Worm (Caenorhabditis elegans) whole organism, midembryonic: ENCODE data around the gene F14H3.4.

ENCODE experiments used
- T22C8.4 ChIP-seq: fragments of 200-800 bp; sonication (Bioruptor generic); IDR thresholded peaks from 2 replicates; pipeline ENCODE4 v1.3.6; 2022; ENCODE audit warnings: missing genetic modification characterization, missing compliant biosample characterization
- cog-1 ChIP-seq: sonication (generic microtip); optimal IDR thresholded peaks from 2 replicates; lab custom pipeline; 2016; ENCODE audit warnings: missing genetic modification characterization, missing compliant biosample characterization
- flt-1 ChIP-seq: fragments of 200-800 bp; sonication (Bioruptor generic); IDR thresholded peaks from 2 replicates; pipeline ENCODE4 v1.3.6; 2022; ENCODE audit warnings: missing genetic modification characterization, missing compliant biosample characterization
- klf-2 ChIP-seq: fragments of 200-800 bp; sonication (Bioruptor generic); conservative IDR thresholded peaks from 2 replicates; pipeline ENCODE4 v1.3.6; 2022; ENCODE audit warnings: missing genetic modification reagents, missing genetic modification characterization, missing compliant biosample characterization
- med-1 ChIP-seq: sonication (generic microtip); optimal IDR thresholded peaks from 2 replicates; lab custom pipeline; 2017; ENCODE audit warnings: missing genetic modification characterization, mild to moderate bottlenecking, missing compliant biosample characterization, antibody characterized with exemption, missing genetic modification reagents; ENCODE audit not compliant: insufficient read depth
- ref-1 ChIP-seq: fragments of 200-800 bp; sonication (Bioruptor generic); conservative IDR thresholded peaks from 2 replicates; pipeline ENCODE4 v1.3.6; 2022; ENCODE audit warnings: missing genetic modification reagents, missing genetic modification characterization, missing compliant biosample characterization
- tab-1 ChIP-seq: fragments of 200-800 bp; sonication (Bioruptor generic); IDR thresholded peaks from 2 replicates; pipeline ENCODE4 v1.3.6; 2022; ENCODE audit warnings: missing genetic modification characterization, missing compliant biosample characterization
- ztf-23 ChIP-seq: fragments of 200-800 bp; sonication (Bioruptor generic); IDR thresholded peaks from 2 replicates; pipeline ENCODE4 v1.3.6; 2022; ENCODE audit warnings: missing genetic modification reagents, missing genetic modification characterization, missing compliant biosample characterization
- ztf-29 ChIP-seq: fragments of 200-800 bp; sonication (Bioruptor generic); IDR thresholded peaks from 2 replicates; pipeline ENCODE4 v1.3.6; 2022; ENCODE audit warnings: missing genetic modification reagents, missing genetic modification characterization, missing compliant biosample characterization

The F14H3.4 gene

DNA sequence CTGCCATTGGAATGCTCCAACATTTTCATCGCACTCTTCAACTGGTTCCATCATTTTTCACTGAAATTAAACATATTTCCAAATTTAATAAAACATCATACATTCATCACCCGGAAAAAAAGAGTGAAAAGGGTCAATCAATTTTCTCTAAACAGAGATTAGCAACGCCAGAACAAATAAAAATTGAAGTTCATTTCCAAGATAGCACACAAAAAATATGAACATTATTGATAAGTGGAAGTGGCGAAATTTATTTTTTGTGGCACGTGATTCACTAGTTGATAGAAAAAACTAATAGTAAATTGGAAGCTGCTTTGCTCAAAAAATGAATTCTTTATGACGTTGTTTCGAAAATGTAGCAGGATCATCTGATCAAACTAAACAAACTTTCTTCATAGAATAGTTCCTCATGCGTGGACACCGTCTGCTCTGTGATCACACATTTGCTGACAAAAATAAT lies 20.4 kb upstream of the F14H3.4 start, which contains the start of the genes F14H3.12 and srj-29:
F14H3.12 (minus strand) TSS at position 74 of the 460 bp plus-strand sequence.
srj-29 (plus strand) TSS at position 410 of the 460 bp plus-strand sequence.
- TF ChIP-seq T22C8.4 (GFP tag; lab: Robert Waterston, UW), result no peak
- TF ChIP-seq ztf-23 (GFP tag; lab: Robert Waterston, UW), result no peak
- TF ChIP-seq tab-1 (GFP tag; lab: Robert Waterston, UW), result no peak
- no peak for TF ChIP-seq klf-2
- no peak for TF ChIP-seq ref-1
- no peak for TF ChIP-seq flt-1 (GFP tag; lab: Robert Waterston, UW)
- no peak for TF ChIP-seq med-1 (GFP tag; lab: Kevin White, UChicago)
- TF ChIP-seq ztf-29 (GFP tag; lab: Robert Waterston, UW), result no peak
- no peak for TF ChIP-seq cog-1 (tag; lab: Kevin White, UChicago)

DNA sequence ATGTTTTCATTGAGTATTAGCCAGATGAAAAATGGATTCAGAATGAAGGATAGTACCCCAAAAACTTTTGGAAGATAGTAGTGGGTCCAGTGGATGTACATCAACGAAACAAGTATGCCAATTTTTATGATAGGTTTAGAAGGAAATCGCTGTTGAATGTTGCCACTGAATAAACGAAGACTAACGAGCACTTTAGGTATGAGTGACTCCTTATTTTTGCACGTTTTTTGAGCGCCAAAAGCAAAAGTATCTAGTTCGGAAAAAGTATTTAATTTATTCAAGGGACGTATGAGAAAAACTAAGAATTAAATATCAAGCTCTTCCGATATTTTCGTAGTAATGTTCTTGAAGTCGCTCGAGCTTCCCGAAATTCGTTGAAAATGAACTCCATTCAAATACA lies 19.0 kb upstream of the F14H3.4 start, which contains the start of gene srj-10:
srj-10 (minus strand) TSS at position 101 of the 400 bp plus-strand sequence.
- TF ChIP-seq tab-1 (GFP tag; lab: Robert Waterston, UW), result no peak
- TF ChIP-seq T22C8.4 (GFP tag; lab: Robert Waterston, UW), result no peak
- no peak for TF ChIP-seq ztf-23 (GFP tag; lab: Robert Waterston, UW)
- no peak for TF ChIP-seq med-1 (GFP tag; lab: Kevin White, UChicago)
- no peak for TF ChIP-seq ref-1
- no peak for TF ChIP-seq flt-1 (GFP tag; lab: Robert Waterston, UW)
- no peak for TF ChIP-seq klf-2
- TF ChIP-seq ztf-29 (GFP tag; lab: Robert Waterston, UW), result no peak
- no peak for TF ChIP-seq cog-1 (tag; lab: Kevin White, UChicago)

DNA sequence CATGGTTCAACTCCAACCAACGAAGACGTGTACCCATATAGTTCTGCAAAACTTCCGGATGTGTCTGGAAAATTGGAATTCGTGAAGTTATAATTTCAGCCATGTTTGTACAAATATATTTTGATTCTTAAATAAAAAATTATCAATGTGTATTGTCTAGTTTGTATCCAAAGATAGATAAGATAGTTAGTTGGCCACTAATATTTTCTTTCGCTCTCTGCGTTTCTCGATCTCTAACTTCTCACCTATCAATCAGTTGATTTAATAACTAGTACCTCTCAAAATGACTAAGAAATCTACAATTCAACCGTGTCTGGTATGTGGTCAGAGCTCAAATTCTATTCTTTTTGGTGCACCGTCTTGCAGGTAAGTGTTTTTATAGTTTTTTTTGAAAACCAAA lies 16.3 kb upstream of the F14H3.4 start, which contains the start of gene nhr-176:
nhr-176 (plus strand) TSS at position 159 of the 400 bp plus-strand sequence.
- no peak for TF ChIP-seq med-1 (GFP tag; lab: Kevin White, UChicago)
- TF ChIP-seq cog-1 (tag; lab: Kevin White, UChicago), result no peak
- no peak for TF ChIP-seq ztf-23 (GFP tag; lab: Robert Waterston, UW)
- no peak for TF ChIP-seq ztf-29 (GFP tag; lab: Robert Waterston, UW)
- TF ChIP-seq flt-1 (GFP tag; lab: Robert Waterston, UW), result no peak
- TF ChIP-seq tab-1 (GFP tag; lab: Robert Waterston, UW), result no peak
- TF ChIP-seq klf-2, result no peak
- no peak for TF ChIP-seq T22C8.4 (GFP tag; lab: Robert Waterston, UW)
- no peak for TF ChIP-seq ref-1

DNA sequence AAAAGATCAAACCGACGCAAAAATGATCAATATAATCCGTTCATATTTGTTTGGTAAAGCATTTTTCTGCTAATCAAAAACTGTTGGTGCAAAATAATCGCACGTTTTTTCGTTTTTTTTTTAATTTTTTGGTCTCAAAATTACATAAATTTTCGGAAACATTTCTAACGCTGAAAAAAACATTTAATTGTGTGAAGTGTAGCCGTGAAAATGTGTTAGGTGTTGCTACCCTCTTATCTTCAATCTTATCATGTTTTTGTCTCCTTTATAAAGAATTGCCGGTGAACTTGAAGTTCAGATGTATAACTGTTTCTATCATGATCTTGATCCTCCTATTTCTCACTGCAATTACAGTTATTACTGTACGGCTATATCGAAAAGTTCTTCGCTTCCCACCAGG lies 14.1 kb upstream of the F14H3.4 start, which contains the start of gene cyp-35D1:
cyp-35D1 (plus strand) TSS at position 301 of the 400 bp plus-strand sequence.
- TF ChIP-seq med-1 (GFP tag; lab: Kevin White, UChicago), result no peak
- no peak for TF ChIP-seq ztf-29 (GFP tag; lab: Robert Waterston, UW)
- TF ChIP-seq klf-2, result no peak
- TF ChIP-seq ref-1, result no peak
- no peak for TF ChIP-seq ztf-23 (GFP tag; lab: Robert Waterston, UW)
- TF ChIP-seq T22C8.4 (GFP tag; lab: Robert Waterston, UW), result no peak
- no peak for TF ChIP-seq flt-1 (GFP tag; lab: Robert Waterston, UW)

DNA sequence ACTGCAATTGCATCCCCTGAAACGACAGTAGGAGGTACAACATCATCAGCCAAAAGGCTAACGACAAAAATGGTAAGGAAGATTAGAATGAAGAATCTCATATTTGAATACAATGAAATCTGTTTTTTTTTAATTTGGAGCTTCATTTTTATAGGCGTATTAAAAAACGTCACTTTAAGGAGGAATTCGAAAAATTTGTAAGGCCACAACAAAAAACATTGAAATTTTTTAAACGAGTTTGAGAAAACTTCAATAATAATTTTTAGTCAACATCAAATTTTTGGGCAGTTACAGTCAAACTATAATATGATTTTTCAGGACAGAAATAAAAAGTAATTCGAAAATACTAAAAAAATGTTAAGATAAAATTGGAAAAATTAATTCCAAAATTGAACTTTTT lies 7.9 kb upstream of the F14H3.4 start, which contains the start of gene F14H3.14:
F14H3.14 (minus strand) TSS at position 101 of the 400 bp plus-strand sequence.
- TF ChIP-seq ztf-23 (GFP tag; lab: Robert Waterston, UW) (no peak), ref-1 (no peak), tab-1 (GFP tag; lab: Robert Waterston, UW) (no peak)

DNA sequence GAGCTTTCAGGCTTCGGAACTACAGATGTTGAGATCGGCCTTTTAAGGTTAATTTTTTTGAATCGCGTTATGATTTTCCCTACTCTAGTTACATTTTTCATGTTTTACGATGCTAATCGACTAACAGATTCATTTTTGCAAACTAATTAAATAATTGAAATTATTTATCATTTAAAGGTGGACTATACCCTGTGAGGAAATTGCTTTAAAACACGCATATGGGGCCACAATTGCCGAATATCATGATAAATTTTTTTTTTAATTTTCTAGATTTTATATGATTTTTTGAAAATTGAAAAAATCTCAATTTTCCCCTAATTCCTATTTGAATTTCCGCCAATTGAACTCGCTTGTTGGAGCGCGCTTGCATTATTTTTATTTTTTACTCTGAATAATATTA lies 7.1 kb upstream of the F14H3.4 start, which contains the start of gene fbxa-100:
fbxa-100 (minus strand) TSS at position 101 of the 400 bp plus-strand sequence.
- TF ChIP-seq flt-1 (GFP tag; lab: Robert Waterston, UW) (no peak), tab-1 (GFP tag; lab: Robert Waterston, UW) (no peak), ref-1 (no peak), ztf-23 (GFP tag; lab: Robert Waterston, UW) (no peak), T22C8.4 (GFP tag; lab: Robert Waterston, UW) (no peak), med-1 (GFP tag; lab: Kevin White, UChicago) (no peak), cog-1 (tag; lab: Kevin White, UChicago) (no peak), klf-2 (no peak), ztf-29 (GFP tag; lab: Robert Waterston, UW) (no peak)

DNA sequence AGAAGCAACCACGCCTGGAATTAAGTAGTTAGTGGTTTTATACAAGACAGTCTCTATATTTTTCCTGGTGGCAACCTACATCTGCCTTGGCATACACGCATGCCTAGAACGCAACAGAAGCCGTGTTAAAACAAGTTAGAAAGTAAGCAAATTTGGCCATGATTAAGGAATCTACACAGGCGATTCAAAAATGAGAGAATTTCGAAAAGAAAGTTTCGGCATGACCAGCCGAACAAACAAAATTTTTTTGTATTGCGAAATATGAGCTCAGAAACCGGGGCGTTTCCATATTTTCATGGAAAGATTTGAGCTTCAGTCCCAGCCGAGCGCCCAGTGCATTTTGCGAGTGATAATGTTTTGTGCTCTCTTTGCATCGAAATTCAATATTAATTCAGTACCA lies 5.3 kb upstream of the F14H3.4 start, which contains the start of gene F14H3.15:
F14H3.15 (minus strand) TSS at position 101 of the 400 bp plus-strand sequence.
- TF ChIP-seq ztf-29 (GFP tag; lab: Robert Waterston, UW) (no peak), med-1 (GFP tag; lab: Kevin White, UChicago) (no peak), ref-1 (no peak), cog-1 (tag; lab: Kevin White, UChicago) (no peak), klf-2 (no peak), tab-1 (GFP tag; lab: Robert Waterston, UW) (no peak), flt-1 (GFP tag; lab: Robert Waterston, UW) (no peak), T22C8.4 (GFP tag; lab: Robert Waterston, UW) (no peak), ztf-23 (GFP tag; lab: Robert Waterston, UW) (no peak)

DNA sequence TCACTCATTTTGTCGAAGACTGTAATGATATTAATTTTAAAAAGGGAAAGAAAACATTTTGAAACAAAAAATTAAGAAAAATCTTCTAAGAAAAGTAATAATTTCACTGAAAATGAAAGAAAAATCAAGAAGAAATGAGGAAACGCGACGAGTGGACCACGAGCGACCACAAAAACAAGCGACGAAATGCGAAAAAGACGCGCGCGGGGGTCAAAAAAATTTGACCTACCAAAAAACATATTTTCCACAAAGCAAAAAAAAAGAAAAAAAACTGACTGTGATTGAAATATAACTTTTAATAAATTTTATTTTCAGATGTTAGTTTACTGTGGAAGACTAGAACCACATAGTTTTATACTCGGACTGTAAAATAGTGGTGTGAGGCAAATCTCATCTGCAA lies 4.0 kb upstream of the F14H3.4 start, which contains the start of gene F14H3.6:
F14H3.6 (minus strand) TSS at position 22 of the 400 bp plus-strand sequence.
- no peak for TF ChIP-seq cog-1 (tag; lab: Kevin White, UChicago)
- no peak for TF ChIP-seq ztf-29 (GFP tag; lab: Robert Waterston, UW)
- TF ChIP-seq med-1 (GFP tag; lab: Kevin White, UChicago), result no peak
- no peak for TF ChIP-seq klf-2
- no peak for TF ChIP-seq flt-1 (GFP tag; lab: Robert Waterston, UW)
- TF ChIP-seq ztf-23 (GFP tag; lab: Robert Waterston, UW), result no peak
- TF ChIP-seq T22C8.4 (GFP tag; lab: Robert Waterston, UW), result no peak
- no peak for TF ChIP-seq tab-1 (GFP tag; lab: Robert Waterston, UW)
- TF ChIP-seq ref-1, result no peak

DNA sequence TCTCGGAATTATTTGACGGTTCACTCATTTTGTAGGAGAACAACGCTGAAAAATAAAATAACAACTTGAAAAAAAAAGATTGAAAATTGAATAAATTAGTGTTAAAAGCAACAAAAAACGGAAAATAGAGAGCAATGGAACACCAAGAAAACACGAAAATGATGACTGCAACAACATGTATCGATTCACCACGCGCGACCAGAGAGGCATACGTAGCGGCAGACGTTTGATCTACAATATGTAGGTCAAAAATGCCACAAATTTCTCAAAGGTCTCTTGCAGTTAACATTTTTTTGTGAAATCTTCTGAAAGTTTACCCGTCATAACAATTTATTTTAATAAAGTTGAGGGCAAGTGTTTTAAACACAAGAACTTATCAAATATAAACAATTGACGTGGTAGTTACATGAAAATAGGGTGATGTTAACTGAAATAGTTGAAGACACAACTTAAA lies 2.2 kb upstream of the F14H3.4 start, which contains the start of gene F14H3.5:
F14H3.5 (minus strand) TSS at position 51 of the 454 bp plus-strand sequence.
- TF ChIP-seq ztf-29 (GFP tag; lab: Robert Waterston, UW), result no peak
- TF ChIP-seq ztf-23 (GFP tag; lab: Robert Waterston, UW), result no peak
- no peak for TF ChIP-seq T22C8.4 (GFP tag; lab: Robert Waterston, UW)
- no peak for TF ChIP-seq med-1 (GFP tag; lab: Kevin White, UChicago)
- TF ChIP-seq cog-1 (tag; lab: Kevin White, UChicago), result no peak
- TF ChIP-seq ref-1, result no peak
- no peak for TF ChIP-seq flt-1 (GFP tag; lab: Robert Waterston, UW)
- TF ChIP-seq klf-2, result no peak
- no peak for TF ChIP-seq tab-1 (GFP tag; lab: Robert Waterston, UW)
